Fruit fly (Drosophila melanogaster) whole organism, embryonic: ENCODE results near the gene Sptr.

Source experiments
- CG11504 ChIP-seq: fragments of 200-800 bp; sonication (Bioruptor generic); optimal IDR thresholded peaks from 3 replicates; lab custom pipeline; 2019; ENCODE audit warnings: missing biosample characterization, mild to moderate bottlenecking, missing genetic modification characterization, moderate library complexity
- CG11696 ChIP-seq: fragments of 200-800 bp; sonication (Bioruptor generic); IDR thresholded peaks from 2 replicates; pipeline ENCODE4 v1.3.6; 2022; ENCODE audit warnings: missing biosample characterization, missing genetic modification characterization
- CG2116 ChIP-seq: fragments of 200-800 bp; sonication (Bioruptor generic); optimal IDR thresholded peaks from 3 replicates; lab custom pipeline; 2018; ENCODE audit warnings: missing biosample characterization, mild to moderate bottlenecking, missing genetic modification characterization
- CG6689 ChIP-seq: fragments of 200-800 bp; sonication (Bioruptor generic); IDR thresholded peaks from 2 replicates; pipeline ENCODE4 v1.3.6; 2022; ENCODE audit warnings: missing biosample characterization, missing genetic modification characterization
- CG8944 ChIP-seq: fragments of 200-800 bp; sonication (Bioruptor generic); optimal IDR thresholded peaks from 3 replicates; lab custom pipeline; 2016; ENCODE audit warnings: missing biosample characterization, missing genetic modification characterization
- Stat92E ChIP-seq, 3 experiments: fragments of >200 bp in 2 of 3; fragments of 200-800 bp in 1 of 3; sonication (Bioruptor generic) in 1 of 3; optimal IDR thresholded peaks; 2 replicates each; lab custom pipeline; 2017 to 2019; ENCODE audit warnings: missing biosample characterization in 3 of 3, missing genetic modification characterization in 3 of 3, mild to moderate bottlenecking in 1 of 3, moderate library complexity in 1 of 3
- chinmo ChIP-seq: fragments of 200-800 bp; sonication (Bioruptor generic); IDR thresholded peaks from 4 replicates; pipeline ENCODE4 v1.3.6; 2022; ENCODE audit warnings: missing biosample characterization, missing genetic modification characterization; ENCODE audit not compliant: partially characterized antibody
- chn ChIP-seq: fragments of 200-800 bp; sonication (Bioruptor generic); optimal IDR thresholded peaks from 2 replicates; lab custom pipeline; 2016; ENCODE audit warnings: missing biosample characterization, missing genetic modification characterization
- ci ChIP-seq: fragments of 200-800 bp; sonication (Bioruptor generic); IDR thresholded peaks from 3 replicates; pipeline ENCODE4 v1.3.6; 2022; ENCODE audit warnings: missing biosample characterization, missing genetic modification characterization
- croc ChIP-seq: fragments of 200-800 bp; sonication (Bioruptor generic); conservative IDR thresholded peaks from 3 replicates; pipeline ENCODE4 v1.3.6; 2022; ENCODE audit warnings: missing biosample characterization, missing genetic modification characterization
- tin ChIP-seq: fragments of 200-800 bp; sonication (Bioruptor generic); optimal IDR thresholded peaks from 3 replicates; lab custom pipeline; 2016; ENCODE audit warnings: missing biosample characterization, missing genetic modification characterization

- TF ChIP-seq chn (GFP tag; lab: Kevin White, UChicago) (no peak), croc (GFP tag; lab: Robert Waterston, UW) (no peak), CG2116 (no peak), tin (GFP tag; lab: Kevin White, UChicago) (no peak), CG6689 (GFP tag; lab: Robert Waterston, UW) (no peak), CG11504 (tag; lab: Kevin White, UChicago) (no peak), CG8944 (GFP tag; lab: Kevin White, UChicago) (no peak), CG11696 (GFP tag; lab: Robert Waterston, UW) (no peak), chinmo (GFP tag; lab: Robert Waterston, UW) (no peak), ci (GFP tag; lab: Robert Waterston, UW) (no peak), Stat92E (GFP tag; optimal IDR thresholded peaks at IDR 0.05; lab: Kevin White, UChicago) (no peak)
These were observed 17.2 kb upstream of the Sptr start, which contains the start of gene Cp38 for dm6 chrX:8481462-8481861.
